Fruit fly (Drosophila melanogaster) whole organism, adult: ENCODE data around the gene CG8191.
A peak's percentile ranks its signal among the peaks of the same experiment; 100 is the strongest.

Experiments used
- CG1620 ChIP-seq: fragments of 200-800 bp; sonication (Bioruptor generic); optimal IDR thresholded peaks from 2 replicates; lab custom pipeline; 2016; ENCODE audit warnings: missing biosample characterization, missing genetic modification characterization
- Clk ChIP-seq: fragments of 200-800 bp; sonication (Bioruptor generic); optimal IDR thresholded peaks from 2 replicates; lab custom pipeline; 2017; ENCODE audit warnings: missing biosample characterization, missing genetic modification characterization
- cic ChIP-seq: fragments of 200-800 bp; sonication (Bioruptor generic); optimal IDR thresholded peaks from 2 replicates; lab custom pipeline; 2017; ENCODE audit warnings: missing biosample characterization, mild to moderate bottlenecking, missing genetic modification characterization, moderate library complexity
- kay ChIP-seq: fragments of 200-800 bp; sonication (Bioruptor generic); peaks from one replicate; lab custom pipeline; 2016; ENCODE audit warnings: missing biosample characterization, missing genetic modification characterization, borderline replicate concordance

DNA sequence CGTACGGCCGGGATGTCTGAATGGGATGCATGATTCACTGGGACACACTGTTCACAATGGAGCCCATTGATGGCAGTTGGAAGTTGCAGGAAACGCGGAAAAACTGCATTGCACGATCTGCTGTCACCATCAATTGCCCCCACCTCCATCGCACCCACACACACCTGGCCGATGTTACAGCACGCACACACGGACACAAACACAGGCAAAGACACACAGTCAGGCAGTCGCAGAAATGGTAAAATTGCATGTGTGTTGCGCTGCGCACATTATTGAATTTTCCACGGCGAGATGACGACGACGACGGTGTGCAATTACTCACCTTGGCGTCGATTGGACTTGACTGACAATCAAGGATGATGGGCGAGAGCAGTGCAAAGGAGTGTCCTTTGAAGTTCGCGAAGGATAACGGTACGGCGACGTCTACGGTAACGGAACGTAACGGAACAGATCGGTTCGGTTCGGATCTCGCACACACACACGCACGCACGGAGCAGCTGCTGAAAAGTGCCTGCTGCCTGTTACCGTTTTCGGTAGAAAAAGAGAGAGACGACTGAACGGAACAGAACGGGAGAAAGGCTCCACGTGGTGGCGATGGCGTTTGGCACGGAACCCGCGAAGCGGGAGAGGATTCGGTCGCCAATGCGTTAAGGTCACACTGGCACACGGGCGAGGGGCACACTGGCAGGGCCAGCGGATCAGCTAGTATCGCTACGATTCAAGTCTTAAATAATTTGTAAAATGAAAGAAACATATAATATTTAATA, 21.8 kb upstream of the CG8191 start, which contains the start of the genes CG9281 and CG15601:
- peak; percentile 43 for TF ChIP-seq cic (GFP tag; lab: Kevin White, UChicago)
- no peak for TF ChIP-seq CG1620 (GFP tag; lab: Kevin White, UChicago)
- no peak for TF ChIP-seq Clk (GFP tag; lab: Kevin White, UChicago)
- no peak for TF ChIP-seq kay
